Worm (Caenorhabditis elegans): ENCODE data around the gene Y81G3A.6.
A peak's percentile ranks its signal among the peaks of the same experiment; 100 is the strongest.

Gene Y81G3A.6

DNA sequence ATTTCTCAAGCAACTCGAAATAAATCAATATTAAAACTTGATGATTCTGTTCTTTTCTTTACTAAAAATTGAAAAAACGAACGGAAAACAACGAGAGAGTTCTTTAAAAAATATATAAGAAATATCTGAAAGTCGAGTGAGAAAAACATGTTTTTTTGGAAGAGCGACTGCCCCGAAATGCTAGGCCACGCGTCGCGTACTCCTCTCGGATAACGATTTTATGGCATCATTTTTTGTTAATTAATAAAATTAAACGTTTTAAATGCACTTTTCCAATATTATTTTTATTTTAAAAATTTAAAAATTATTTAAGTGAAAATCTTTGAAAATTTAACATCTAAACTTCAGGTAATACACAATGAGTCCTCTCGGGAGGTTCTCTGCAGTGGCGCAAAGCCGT is 34.8 kb upstream of the Y81G3A.6 start, which contains the start of gene gfm-1 (continued):
- peak; percentile 87 for TF ChIP-seq tbx-2 (tag; optimal IDR thresholded peaks at IDR 0.05)
- TF ChIP-seq grh-1 (GFP tag; IDR thresholded peaks at IDR 0.05) = peak; percentile 72
- peak; percentile 32 for TF ChIP-seq unc-130 (tag; optimal IDR thresholded peaks at IDR 0.05)
- peak; percentile 62 to 83 for TF ChIP-seq lsy-2 (tag; optimal IDR thresholded peaks at IDR 0.05)
- no peak for TF ChIP-seq ces-1 (GFP tag; optimal IDR thresholded peaks at IDR 0.05)
- peak; percentile 72 for TF ChIP-seq lin-15B (tag; optimal IDR thresholded peaks at IDR 0.05)
- peak; percentile 92 for TF ChIP-seq nhr-85 (tag)
- TF ChIP-seq fkh-4 (tag; optimal IDR thresholded peaks at IDR 0.05; ENCODE audit: borderline replicate concordance) = peak; percentile 94
- TF ChIP-seq nhr-11 (tag; optimal IDR thresholded peaks at IDR 0.05) = no peak
- TF ChIP-seq dpl-1 (GFP tag; optimal IDR thresholded peaks at IDR 0.05) = peak; percentile 53 to 72 (median 67)
- TF ChIP-seq nhr-28 (tag; optimal IDR thresholded peaks at IDR 0.05) = no peak
- TF ChIP-seq lir-3 (tag; optimal IDR thresholded peaks at IDR 0.05; ENCODE audit: poor library complexity) = peak; percentile 94
- TF ChIP-seq efl-1 (optimal IDR thresholded peaks at IDR 0.05) = peak; percentile 54 to 72
- TF ChIP-seq efl-1 (GFP tag; optimal IDR thresholded peaks at IDR 0.05 in 1 of 2) = peak; percentile 76 to 96
- TF ChIP-seq nhr-47 (tag; optimal IDR thresholded peaks at IDR 0.05) = peak; percentile 91
- peak; percentile 98 for TF ChIP-seq rnt-1 (tag; optimal IDR thresholded peaks at IDR 0.05)
- no peak for TF ChIP-seq nhr-77 (tag; optimal IDR thresholded peaks at IDR 0.05)
- peak; percentile 84 for TF ChIP-seq C04F5.9 (tag; optimal IDR thresholded peaks at IDR 0.05)
- no peak for TF ChIP-seq hlh-17 (GFP tag; optimal IDR thresholded peaks at IDR 0.05; ENCODE audit: borderline replicate concordance)
- no peak for TF ChIP-seq blmp-1 (tag; optimal IDR thresholded peaks at IDR 0.05)
- no peak for TF ChIP-seq nhr-84 (tag; optimal IDR thresholded peaks at IDR 0.05)
- TF ChIP-seq irx-1 (tag; optimal IDR thresholded peaks at IDR 0.05) = peak; percentile 94
- TF ChIP-seq unc-98 (GFP tag; IDR thresholded peaks at IDR 0.05) = peak; percentile 79
- no peak for TF ChIP-seq ceh-63 (GFP tag; optimal IDR thresholded peaks at IDR 0.05)
- TF ChIP-seq fkh-8 (tag; optimal IDR thresholded peaks at IDR 0.05) = peak; percentile 70
- no peak for TF ChIP-seq sup-37 (GFP tag; optimal IDR thresholded peaks at IDR 0.05)
- TF ChIP-seq vab-15 (tag; optimal IDR thresholded peaks at IDR 0.05) = peak; percentile 28
- no peak for TF ChIP-seq ets-5 (GFP tag; IDR thresholded peaks at IDR 0.05)
- no peak for TF ChIP-seq lin-13 (GFP tag; optimal IDR thresholded peaks at IDR 0.05)
- peak; percentile 42 to 62 (median 43) for TF ChIP-seq ceh-82 (tag; optimal IDR thresholded peaks at IDR 0.05)
- TF ChIP-seq mef-2 (tag; optimal IDR thresholded peaks at IDR 0.05) = no peak
- peak; percentile 49 for TF ChIP-seq snpc-4 (tag; optimal IDR thresholded peaks at IDR 0.05)
- TF ChIP-seq ztf-11 (tag; optimal IDR thresholded peaks at IDR 0.05) = peak in 1 of 2 experiments; percentile 91
- no peak for TF ChIP-seq tlp-1 (tag; optimal IDR thresholded peaks at IDR 0.05)
- no peak for TF ChIP-seq fkh-10 (GFP tag; optimal IDR thresholded peaks at IDR 0.05)
- no peak for TF ChIP-seq aly-2 (tag; optimal IDR thresholded peaks at IDR 0.05)
- TF ChIP-seq dsc-1 (tag; optimal IDR thresholded peaks at IDR 0.05) = peak; percentile 89
- TF ChIP-seq unc-62 (GFP tag; optimal IDR thresholded peaks at IDR 0.05) = no peak
- TF ChIP-seq sptf-1 (tag; optimal IDR thresholded peaks at IDR 0.05) = no peak
- TF ChIP-seq aha-1 (tag; optimal IDR thresholded peaks at IDR 0.05) = no peak
- peak; percentile 53; the same call in 1 of the 2 replicates for TF ChIP-seq ceh-88 (GFP tag; IDR thresholded peaks at IDR 0.05)
- TF ChIP-seq elt-3 (tag; optimal IDR thresholded peaks at IDR 0.05) = peak in 1 of 6 experiments; percentile 50
- TF ChIP-seq nhr-90 (tag; optimal IDR thresholded peaks at IDR 0.05; ENCODE audit: poor library complexity) = peak; percentile 92
- no peak for TF ChIP-seq jun-1 (tag; optimal IDR thresholded peaks at IDR 0.05)
- TF ChIP-seq ceh-90 (tag; optimal IDR thresholded peaks at IDR 0.05) = peak; percentile 94
- TF ChIP-seq ama-1 (optimal IDR thresholded peaks at IDR 0.05) = no peak
- peak; percentile 49 for TF ChIP-seq ceh-8 (GFP tag; optimal IDR thresholded peaks at IDR 0.05)
- peak; percentile 88 for TF ChIP-seq egl-13 (tag; optimal IDR thresholded peaks at IDR 0.05)
- no peak for TF ChIP-seq alr-1 (tag; optimal IDR thresholded peaks at IDR 0.05; ENCODE audit: borderline replicate concordance)
- TF ChIP-seq egl-27 (tag; optimal IDR thresholded peaks at IDR 0.05) = no peak
- TF ChIP-seq skn-1 (tag; optimal IDR thresholded peaks at IDR 0.05) = peak; percentile 55
- peak; percentile 69 for TF ChIP-seq efl-3 (GFP tag; optimal IDR thresholded peaks at IDR 0.05)
- TF ChIP-seq nhr-20 (tag; optimal IDR thresholded peaks at IDR 0.05) = peak; percentile 77
